Worm (Caenorhabditis elegans): ENCODE data around the gene nas-32.

nas-32 gene

ce11 chrV:939341-939740 lies 40.4 kb upstream of the nas-32 start:
- TF ChIP-seq aptf-2 (GFP tag; conservative IDR thresholded peaks at IDR 0.05) (no peak), nfyb-1 (GFP tag; IDR thresholded peaks at IDR 0.05) (peak; percentile 48; the same call in 1 of the 2 replicates)

- no peak for TF ChIP-seq rec-8 (tag; optimal IDR thresholded peaks at IDR 0.05)
- no peak for TF ChIP-seq B0336.3 (GFP tag; IDR thresholded peaks at IDR 0.05)
- no peak for TF ChIP-seq tlf-1 (GFP tag; optimal IDR thresholded peaks at IDR 0.05)
- TF ChIP-seq lsl-1 (GFP tag; optimal IDR thresholded peaks at IDR 0.05): no peak
- no peak for TF ChIP-seq ceh-100 (GFP tag; IDR thresholded peaks at IDR 0.05)
- no peak for TF ChIP-seq F22D6.2 (tag; optimal IDR thresholded peaks at IDR 0.05)
- TF ChIP-seq lin-40 (tag; optimal IDR thresholded peaks at IDR 0.05): no peak
- TF ChIP-seq athp-1 (tag; optimal IDR thresholded peaks at IDR 0.05): no peak
- no peak for TF ChIP-seq sea-2 (GFP tag; IDR thresholded peaks at IDR 0.05)
- TF ChIP-seq unc-62 (GFP tag; optimal IDR thresholded peaks at IDR 0.05): no peak
- TF ChIP-seq nhr-80 (tag; optimal IDR thresholded peaks at IDR 0.05): no peak
- TF ChIP-seq xnd-1 (tag; optimal IDR thresholded peaks at IDR 0.05): no peak
- no peak for TF ChIP-seq attf-6 (GFP tag; IDR thresholded peaks at IDR 0.05)
- TF ChIP-seq nhr-27 (tag; optimal IDR thresholded peaks at IDR 0.05): no peak
Measured at ce11 chrV:917488-917887, 18.5 kb upstream of the nas-32 start, which contains the start of gene H24K24.2. Gene H24K24.2, plus strand, starts transcription at chrV:917788.

ce11 chrV:915716-916115 lies 16.7 kb upstream of the nas-32 start:
- peak; percentile 92; the same call in 1 of the 2 replicates for TF ChIP-seq F37B4.10 (GFP tag; IDR thresholded peaks at IDR 0.05)
- TF ChIP-seq K11D2.4 (GFP tag; IDR thresholded peaks at IDR 0.05): no peak

- TF ChIP-seq dox-1 (GFP tag; IDR thresholded peaks at IDR 0.05) (no peak), attf-6 (GFP tag; IDR thresholded peaks at IDR 0.05) (no peak), ceh-79 (tag; optimal IDR thresholded peaks at IDR 0.05) (no peak), pbrm-1 (GFP tag; IDR thresholded peaks at IDR 0.05) (no peak), ztf-18 (tag; optimal IDR thresholded peaks at IDR 0.05) (no peak), athp-1 (tag; optimal IDR thresholded peaks at IDR 0.05) (no peak), F52B5.7 (tag; optimal IDR thresholded peaks at IDR 0.05) (no peak)
Measured at ce11 chrV:911474-911873, 12.5 kb upstream of the nas-32 start, which contains the start of gene adh-5. Gene adh-5, plus strand, starts transcription at chrV:911774.

- TF ChIP-seq madf-8 (GFP tag; conservative IDR thresholded peaks at IDR 0.05) (no peak), ceh-100 (GFP tag; IDR thresholded peaks at IDR 0.05) (no peak), rcor-1 (GFP tag; IDR thresholded peaks at IDR 0.05) (no peak), F49E8.2 (tag; optimal IDR thresholded peaks at IDR 0.05; ENCODE audit: insufficient read depth) (no peak), atf-7 (tag; optimal IDR thresholded peaks at IDR 0.05) (peak; percentile 19), F37B4.10 (GFP tag; IDR thresholded peaks at IDR 0.05) (no peak), F10E7.11 (tag; optimal IDR thresholded peaks at IDR 0.05) (no peak), nhr-90 (tag; optimal IDR thresholded peaks at IDR 0.05) (peak; percentile 35), pha-4 (tag; optimal IDR thresholded peaks at IDR 0.05) (no peak), Y95B8A.8 (GFP tag; IDR thresholded peaks at IDR 0.05) (no peak), T07F8.4 (tag; optimal IDR thresholded peaks at IDR 0.05) (no peak), ZK185.1 (tag; optimal IDR thresholded peaks at IDR 0.05; ENCODE audit: poor library complexity, severe bottlenecking) (no peak), K11D2.4 (GFP tag; IDR thresholded peaks at IDR 0.05) (no peak), sea-2 (GFP tag; IDR thresholded peaks at IDR 0.05) (no peak), nfya-2 (GFP tag; IDR thresholded peaks at IDR 0.05) (no peak), lsl-1 (GFP tag; optimal IDR thresholded peaks at IDR 0.05) (no peak), nhr-80 (tag; optimal IDR thresholded peaks at IDR 0.05) (peak; percentile 88), T26A5.8 (tag; optimal IDR thresholded peaks at IDR 0.05) (no peak), Y56A3A.18 (GFP tag; IDR thresholded peaks at IDR 0.05) (no peak), ztf-25 (GFP tag; IDR thresholded peaks at IDR 0.05) (no peak), mcd-1 (GFP tag; IDR thresholded peaks at IDR 0.05) (peak; percentile 32; the same call in 1 of the 2 replicates), ccch-3 (GFP tag; optimal IDR thresholded peaks at IDR 0.05) (no peak), D2030.7 (GFP tag; IDR thresholded peaks at IDR 0.05) (no peak), ztf-3 (GFP tag; optimal IDR thresholded peaks at IDR 0.05) (no peak), Y67H2A.10 (GFP tag; conservative IDR thresholded peaks at IDR 0.05) (no peak), him-1 (tag; optimal IDR thresholded peaks at IDR 0.05) (no peak)
Measured at ce11 chrV:910588-910987, 11.6 kb upstream of the nas-32 start.

Data from whole organism, young adult.